Worm (Caenorhabditis elegans): ENCODE results near the gene bgal-2.

The bgal-2 gene

DNA sequence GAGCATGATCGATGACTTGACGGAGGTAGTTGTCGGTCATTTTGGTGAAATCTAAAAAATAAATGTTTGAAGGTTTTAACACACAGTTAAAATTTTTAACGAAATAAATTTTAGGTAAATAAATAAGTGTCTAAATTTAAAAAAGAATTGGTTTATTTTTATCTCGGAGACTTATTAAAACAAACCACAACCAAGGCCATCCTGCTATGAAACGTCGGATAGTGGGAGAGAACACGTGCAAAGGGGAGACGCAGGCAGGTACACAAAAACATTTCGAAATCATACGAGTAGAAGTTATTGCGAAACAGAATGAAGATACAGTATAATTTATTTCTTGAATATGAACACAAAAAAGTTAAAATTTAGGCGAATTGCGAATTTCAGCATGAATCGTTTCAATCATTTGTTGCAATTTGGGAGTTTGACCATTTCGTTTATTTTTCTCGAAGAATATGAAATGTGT, 51.9 kb downstream of the bgal-2 start, which contains the start of gene F41B4.3:
F41B4.3 (minus strand) TSS at position 51 of the 463 bp plus-strand sequence.
- TF ChIP-seq mdl-1 (tag; optimal IDR thresholded peaks at IDR 0.05) = peak in 1 of 2 experiments; percentile 54
- TF ChIP-seq ama-1 (optimal IDR thresholded peaks at IDR 0.05) = no peak
- TF ChIP-seq xbp-1 (tag; optimal IDR thresholded peaks at IDR 0.05) = peak; percentile 99
- TF ChIP-seq rnt-1 (tag; optimal IDR thresholded peaks at IDR 0.05) = peak; percentile 29
- peak; percentile 48 for TF ChIP-seq nhr-71 (tag; optimal IDR thresholded peaks at IDR 0.05)
- TF ChIP-seq efl-1 (optimal IDR thresholded peaks at IDR 0.05) = peak in 1 of 2 experiments; percentile 13
- peak in 1 of 2 experiments; percentile 9 for TF ChIP-seq efl-1 (GFP tag; optimal IDR thresholded peaks at IDR 0.05 in 1 of 2)
- TF ChIP-seq nhr-20 (tag; optimal IDR thresholded peaks at IDR 0.05) = peak; percentile 21
- TF ChIP-seq elt-2 (tag; optimal IDR thresholded peaks at IDR 0.05) = no peak
- peak; percentile 16 for TF ChIP-seq nhr-90 (tag; optimal IDR thresholded peaks at IDR 0.05; ENCODE audit: poor library complexity)
- TF ChIP-seq sox-4 (tag; optimal IDR thresholded peaks at IDR 0.05) = no peak
- no peak for TF ChIP-seq alr-1 (tag; optimal IDR thresholded peaks at IDR 0.05; ENCODE audit: borderline replicate concordance)
- peak in 1 of 3 experiments; percentile 10 for TF ChIP-seq dpl-1 (GFP tag; optimal IDR thresholded peaks at IDR 0.05)
- peak; percentile 61 for TF ChIP-seq lin-14 (GFP tag; optimal IDR thresholded peaks at IDR 0.05)
- no peak for TF ChIP-seq tbx-2 (tag; optimal IDR thresholded peaks at IDR 0.05)
- TF ChIP-seq ceh-82 (tag; optimal IDR thresholded peaks at IDR 0.05) = peak in 1 of 3 experiments; percentile 30
- TF ChIP-seq unc-98 (GFP tag; IDR thresholded peaks at IDR 0.05) = no peak
- peak; percentile 64 for TF ChIP-seq zip-4 (GFP tag; optimal IDR thresholded peaks at IDR 0.05)
- peak; percentile 34 for TF ChIP-seq snu-23 (GFP tag; optimal IDR thresholded peaks at IDR 0.05)
- peak; percentile 36 for TF ChIP-seq blmp-1 (tag; optimal IDR thresholded peaks at IDR 0.05)
- TF ChIP-seq mep-1 (tag; optimal IDR thresholded peaks at IDR 0.05) = peak; percentile 72
- TF ChIP-seq nhr-47 (tag; optimal IDR thresholded peaks at IDR 0.05) = peak; percentile 29
- peak; percentile 21 to 41 for TF ChIP-seq lsy-2 (tag; optimal IDR thresholded peaks at IDR 0.05)
- peak in 1 of 2 experiments; percentile 9 for TF ChIP-seq lin-35 (GFP tag; optimal IDR thresholded peaks at IDR 0.05)
- no peak for TF ChIP-seq aha-1 (tag; optimal IDR thresholded peaks at IDR 0.05)
- TF ChIP-seq skn-1 (tag; optimal IDR thresholded peaks at IDR 0.05) = peak; percentile 61

Measured in whole organism, L1 larva.